Fruit fly (Drosophila melanogaster): ENCODE data around the gene CG34150.
A peak's percentile ranks its signal among the peaks of the same experiment; 100 is the strongest.

DNA sequence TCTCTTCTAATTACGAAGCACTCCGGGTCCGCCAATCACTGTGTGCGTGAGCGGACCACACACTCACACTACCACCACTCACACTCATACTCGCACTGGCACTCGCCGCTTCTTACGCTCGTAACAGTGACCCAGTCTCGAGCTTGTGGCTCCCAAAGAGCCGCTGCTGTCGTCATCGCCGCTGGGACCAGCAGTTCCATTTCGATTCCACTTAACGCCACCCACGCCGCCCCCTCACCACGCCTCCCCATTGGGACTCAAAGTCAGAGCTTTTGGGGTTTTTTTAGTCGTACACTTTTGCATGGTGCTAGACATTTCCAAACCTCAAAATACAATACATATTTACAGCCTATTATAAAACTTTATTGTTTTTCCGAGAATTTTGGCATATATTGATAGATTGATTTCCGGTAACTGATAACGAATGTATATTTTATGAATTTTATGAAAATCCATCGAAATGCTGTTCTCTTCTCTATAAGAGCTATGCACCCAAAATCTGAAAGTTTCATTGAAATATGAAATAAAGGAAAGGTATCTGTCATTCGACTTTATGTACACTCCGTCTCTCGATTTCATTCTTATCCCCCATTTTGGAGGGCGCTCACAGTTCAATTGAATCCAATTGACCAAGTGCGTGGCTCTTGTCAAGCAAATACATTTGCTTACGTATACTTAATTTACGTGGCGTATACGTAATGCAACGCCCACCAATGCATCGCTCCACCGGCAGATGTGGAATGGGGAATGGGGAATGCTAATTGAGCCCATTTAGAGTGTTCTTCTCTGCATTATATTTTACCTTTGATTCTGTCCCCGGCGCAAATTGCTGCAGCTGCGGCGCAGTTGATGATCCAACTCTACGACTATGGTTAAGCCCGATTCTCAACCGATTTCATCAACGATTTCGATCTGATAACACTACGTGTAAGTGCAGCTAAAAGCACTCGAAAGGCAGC is 42.5 kb upstream of the CG34150 start, which contains the start of gene CG42331:
- TF ChIP-seq lz (GFP tag; optimal IDR thresholded peaks at IDR 0.05) (peak; percentile 18), acj6 (GFP tag; optimal IDR thresholded peaks at IDR 0.05) (no peak), salr (GFP tag; optimal IDR thresholded peaks at IDR 0.05) (no peak), CG6854 (GFP tag; optimal IDR thresholded peaks at IDR 0.05) (no peak), Hr4 (GFP tag; optimal IDR thresholded peaks at IDR 0.05) (peak; percentile 12), CG10669 (GFP tag; optimal IDR thresholded peaks at IDR 0.05) (no peak), CG34406 (GFP tag; optimal IDR thresholded peaks at IDR 0.05) (no peak), Ets21C (GFP tag; optimal IDR thresholded peaks at IDR 0.05) (no peak), fd85E (GFP tag; optimal IDR thresholded peaks at IDR 0.05) (no peak), CG3032 (tag; optimal IDR thresholded peaks at IDR 0.05) (no peak), CG6163 (GFP tag; IDR thresholded peaks at IDR 0.05) (0 out of 3 replicates have a peak, but pooled peaks have one; percentile 19), Hr39 (GFP tag; optimal IDR thresholded peaks at IDR 0.05) (peak; percentile 3), dac (GFP tag; optimal IDR thresholded peaks at IDR 0.05) (no peak)
